Worm (Caenorhabditis elegans): ENCODE measurements around the gene nhr-138.

nhr-138 gene

DNA sequence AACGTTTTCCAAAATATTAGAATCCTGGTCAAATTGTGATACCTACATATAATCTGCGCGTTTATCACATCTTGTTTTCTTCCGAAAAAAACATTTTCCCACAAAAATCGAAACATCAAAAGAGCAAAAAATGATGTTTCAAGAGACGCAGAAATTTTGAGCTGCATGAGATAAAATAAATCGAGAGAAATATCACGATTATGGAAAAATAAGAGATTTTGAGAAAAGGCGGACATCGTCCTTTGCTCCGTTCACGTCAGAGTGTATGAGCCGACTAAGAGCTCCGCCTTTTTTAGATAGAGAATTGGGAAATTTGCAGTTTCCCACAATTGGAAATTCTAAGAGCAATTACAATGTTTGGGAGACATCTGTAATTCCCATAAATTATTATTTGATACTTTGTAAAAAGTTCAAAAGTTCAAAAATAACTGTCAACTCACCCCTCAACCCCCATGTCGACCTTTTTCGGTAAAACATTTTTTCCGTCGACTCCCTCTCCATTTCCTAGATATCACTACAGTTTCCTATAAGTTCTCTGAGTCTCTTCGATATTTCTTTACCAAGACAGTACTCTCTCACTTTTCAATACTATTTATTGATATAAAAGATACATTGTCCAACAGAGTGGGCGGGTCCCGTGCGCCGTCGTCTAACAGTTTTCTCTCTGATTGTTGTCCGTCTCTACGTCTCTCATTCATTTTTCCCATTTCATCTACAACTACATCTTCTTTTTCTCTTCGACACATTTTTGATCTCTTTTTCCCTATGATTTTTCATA lies 31.8 kb downstream of the nhr-138 start (continued):
- TF ChIP-seq Y5F2A.4 (GFP tag; optimal IDR thresholded peaks at IDR 0.05): no peak
- TF ChIP-seq nhr-77 (tag; optimal IDR thresholded peaks at IDR 0.05): peak; percentile 48
- no peak for TF ChIP-seq mxl-3 (GFP tag; optimal IDR thresholded peaks at IDR 0.05)
- TF ChIP-seq nhr-42 (GFP tag; IDR thresholded peaks at IDR 0.05): no peak
- TF ChIP-seq ZK546.5 (tag; optimal IDR thresholded peaks at IDR 0.05): no peak

DNA sequence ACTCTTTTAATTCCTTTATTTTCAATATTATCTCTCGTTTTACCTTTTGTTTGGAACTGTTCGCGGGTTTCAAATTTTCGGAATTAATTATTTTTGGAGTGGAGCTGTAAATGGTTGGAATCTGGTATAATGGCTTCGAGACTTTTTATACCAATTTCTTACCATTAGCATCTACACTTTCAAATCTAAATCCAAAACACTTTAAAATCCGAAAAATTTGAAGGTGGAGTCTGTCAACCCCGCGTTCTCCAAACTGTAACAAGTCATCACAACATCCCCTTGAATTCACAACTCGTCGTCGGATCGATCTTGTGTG lies 32.3 kb downstream of the nhr-138 start, which contains the start of gene nhr-97:
TSS of gene nhr-97 (plus strand) at position 217 of the 316 bp plus-strand sequence.
- no peak for TF ChIP-seq ztf-11 (tag; optimal IDR thresholded peaks at IDR 0.05)
- no peak for TF ChIP-seq nhr-237 (tag; optimal IDR thresholded peaks at IDR 0.05)
- TF ChIP-seq snpc-4 (tag; optimal IDR thresholded peaks at IDR 0.05): no peak
- TF ChIP-seq mdl-1 (tag; optimal IDR thresholded peaks at IDR 0.05): no peak
- TF ChIP-seq ceh-62 (tag; optimal IDR thresholded peaks at IDR 0.05): no peak
- TF ChIP-seq mes-2 (tag; optimal IDR thresholded peaks at IDR 0.05; ENCODE audit: poor library complexity, severe bottlenecking): no peak
- TF ChIP-seq zip-2 (tag; optimal IDR thresholded peaks at IDR 0.05): no peak
- TF ChIP-seq daf-12 (tag; optimal IDR thresholded peaks at IDR 0.05): no peak
- TF ChIP-seq zfp-3 (GFP tag; conservative IDR thresholded peaks at IDR 0.05): no peak
- TF ChIP-seq lir-3 (tag; optimal IDR thresholded peaks at IDR 0.05): no peak
- TF ChIP-seq nhr-48 (tag; optimal IDR thresholded peaks at IDR 0.05): no peak
- TF ChIP-seq ceh-32 (tag; optimal IDR thresholded peaks at IDR 0.05; ENCODE audit: poor library complexity): no peak
- no peak for TF ChIP-seq lin-38 (GFP tag; IDR thresholded peaks at IDR 0.05)
- no peak for TF ChIP-seq fkh-10 (GFP tag; optimal IDR thresholded peaks at IDR 0.05)
- no peak for TF ChIP-seq nhr-42 (GFP tag; IDR thresholded peaks at IDR 0.05)

DNA sequence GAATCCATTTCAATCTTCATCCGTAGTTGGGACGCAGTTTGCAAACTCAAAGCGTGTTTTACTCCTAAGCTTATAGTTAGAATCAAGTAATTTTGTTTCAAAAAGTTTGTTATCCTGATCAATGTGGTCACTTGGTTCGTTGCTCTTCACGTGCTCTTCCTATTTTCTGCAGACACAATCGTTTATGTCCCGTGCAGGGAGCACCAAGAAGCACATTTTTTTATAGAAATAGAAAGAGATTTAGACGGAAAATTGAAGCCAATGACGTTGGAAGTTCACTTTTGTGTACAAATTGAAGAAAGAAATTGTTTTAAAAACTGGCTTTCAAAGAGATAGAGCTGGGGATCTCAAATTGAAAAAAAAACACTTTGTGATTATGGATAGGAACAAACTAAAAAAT lies 36.7 kb downstream of the nhr-138 start:
- TF ChIP-seq F10B5.3 (tag; optimal IDR thresholded peaks at IDR 0.05) (no peak), dve-1 (tag; optimal IDR thresholded peaks at IDR 0.05; ENCODE audit: insufficient read depth) (peak; percentile 19), T20F7.1 (GFP tag; optimal IDR thresholded peaks at IDR 0.05) (peak; percentile 19), hlh-30 (tag; optimal IDR thresholded peaks at IDR 0.05; ENCODE audit: insufficient read depth) (peak; percentile 67), hlh-11 (tag; optimal IDR thresholded peaks at IDR 0.05) (peak; percentile 21), aha-1 (tag) (peak; percentile 46), dmd-6 (GFP tag; IDR thresholded peaks at IDR 0.05) (no peak)

ce11 chrIV:9762667-9763173 lies 37.7 kb downstream of the nhr-138 start:
- TF ChIP-seq nhr-77 (tag; optimal IDR thresholded peaks at IDR 0.05) (no peak), dve-1 (tag; optimal IDR thresholded peaks at IDR 0.05; ENCODE audit: insufficient read depth) (peak; percentile 59), T26A8.4 (GFP tag; IDR thresholded peaks at IDR 0.05) (no peak), snpc-1.2 (GFP tag; IDR thresholded peaks at IDR 0.05) (no peak), madf-9 (GFP tag; conservative IDR thresholded peaks at IDR 0.05) (no peak), spr-1 (tag; optimal IDR thresholded peaks at IDR 0.05) (no peak), daf-16 (GFP tag; optimal IDR thresholded peaks at IDR 0.05) (no peak), daf-16 (tag; optimal IDR thresholded peaks at IDR 0.05) (peak; percentile 39), lin-13 (GFP tag; optimal IDR thresholded peaks at IDR 0.05) (no peak), ceh-62 (tag; optimal IDR thresholded peaks at IDR 0.05) (no peak), ceh-32 (tag; optimal IDR thresholded peaks at IDR 0.05; ENCODE audit: poor library complexity) (no peak), dmd-8 (GFP tag; IDR thresholded peaks at IDR 0.05) (no peak), D1046.2 (GFP tag; IDR thresholded peaks at IDR 0.05) (no peak), hlh-30 (tag; optimal IDR thresholded peaks at IDR 0.05; ENCODE audit: insufficient read depth) (no peak), nhr-6 (tag; optimal IDR thresholded peaks at IDR 0.05) (no peak), aly-2 (tag; optimal IDR thresholded peaks at IDR 0.05) (no peak), hmg-1.1 (GFP tag; IDR thresholded peaks at IDR 0.05) (no peak), nhr-76 (tag; optimal IDR thresholded peaks at IDR 0.05) (no peak), unc-130 (GFP tag; optimal IDR thresholded peaks at IDR 0.05) (no peak), ztf-7 (tag; optimal IDR thresholded peaks at IDR 0.05) (no peak), php-3 (GFP tag; IDR thresholded peaks at IDR 0.05) (peak; percentile 91), skn-1 (tag; optimal IDR thresholded peaks at IDR 0.05) (no peak), lin-1 (GFP tag; IDR thresholded peaks at IDR 0.05) (peak; percentile 75; the same call in 1 of the 2 replicates), gei-8 (GFP tag; optimal IDR thresholded peaks at IDR 0.05) (no peak), R02D3.7 (tag; optimal IDR thresholded peaks at IDR 0.05) (no peak)

Measured in whole organism, L4 larva.